Fruit fly (Drosophila melanogaster): ENCODE measurements around the gene Efa6.

The Efa6 gene

DNA sequence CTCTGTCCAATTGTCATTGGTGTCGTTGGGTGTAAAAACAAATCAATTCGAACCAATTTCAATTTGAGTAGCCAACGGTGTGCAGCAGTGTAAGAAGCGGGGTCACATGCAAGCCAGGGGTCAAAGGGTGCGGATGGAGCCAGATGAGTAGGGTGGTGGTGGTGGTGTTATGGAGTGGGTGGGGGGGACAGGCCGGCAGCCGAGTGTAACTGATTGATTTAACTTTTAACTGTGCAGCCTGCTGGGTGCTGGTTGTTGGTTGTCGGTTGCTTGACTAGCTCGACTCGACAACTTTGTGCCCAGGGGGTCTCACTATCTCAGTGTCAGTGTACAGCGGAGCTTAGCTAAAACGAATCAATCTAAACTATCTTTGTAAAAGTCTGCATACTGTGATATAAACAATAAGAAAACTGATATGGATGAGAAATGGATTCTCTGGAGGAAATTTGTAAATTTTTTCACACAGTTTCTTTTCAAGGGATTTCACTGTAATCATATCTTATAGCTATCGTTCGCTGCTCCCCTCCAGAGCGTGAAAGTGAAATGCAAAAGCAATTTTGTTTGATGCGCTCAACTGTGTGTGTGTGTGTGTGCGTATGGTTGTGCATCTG, 9.9 kb downstream of the Efa6 start (continued):
- no peak for TF ChIP-seq usp (GFP tag; optimal IDR thresholded peaks at IDR 0.05)
- peak in 1 of 2 experiments; percentile 87 for TF ChIP-seq Hr78 (GFP tag; optimal IDR thresholded peaks at IDR 0.05)
- no peak for TF ChIP-seq CG1233 (GFP tag; optimal IDR thresholded peaks at IDR 0.05)
- no peak for TF ChIP-seq Nf-YB (GFP tag; optimal IDR thresholded peaks at IDR 0.05)
- TF ChIP-seq wdn (GFP tag; IDR thresholded peaks at IDR 0.05) = no peak
- TF ChIP-seq jing (GFP tag; optimal IDR thresholded peaks at IDR 0.05) = no peak
- TF ChIP-seq Atf-2 (GFP tag; optimal IDR thresholded peaks at IDR 0.05) = peak; percentile 61
- peak; percentile 75 for TF ChIP-seq tin (GFP tag; optimal IDR thresholded peaks at IDR 0.05)
- peak; percentile 59 for TF ChIP-seq CG4730 (GFP tag; IDR thresholded peaks at IDR 0.05)
- TF ChIP-seq Ptx1 (GFP tag; IDR thresholded peaks at IDR 0.05) = peak; percentile 82
- peak; percentile 62 for TF ChIP-seq CG6813 (GFP tag; optimal IDR thresholded peaks at IDR 0.05)
- no peak for TF ChIP-seq zfh2 (GFP tag; optimal IDR thresholded peaks at IDR 0.05)
- no peak for TF ChIP-seq Neu2 (GFP tag; optimal IDR thresholded peaks at IDR 0.05; ENCODE audit: borderline replicate concordance)
- TF ChIP-seq Gug (GFP tag; IDR thresholded peaks at IDR 0.05) = peak; percentile 65; the same call in 3 of the 4 replicates
- TF ChIP-seq fd64A (GFP tag; optimal IDR thresholded peaks at IDR 0.05) = peak; percentile 28
- TF ChIP-seq schlank (tag; optimal IDR thresholded peaks at IDR 0.05) = no peak
- no peak for TF ChIP-seq vfl (GFP tag; optimal IDR thresholded peaks at IDR 0.05)
- TF ChIP-seq ranshi (GFP tag; IDR thresholded peaks at IDR 0.05) = peak; percentile 83
- TF ChIP-seq CG8765 (GFP tag; IDR thresholded peaks at IDR 0.05) = no peak
- TF ChIP-seq CG9215 (GFP tag; IDR thresholded peaks at IDR 0.05) = peak; percentile 60
- TF ChIP-seq CG13296 (GFP tag; optimal IDR thresholded peaks at IDR 0.05) = no peak
- peak; percentile 13 for TF ChIP-seq Bdp1 (GFP tag; optimal IDR thresholded peaks at IDR 0.05)
- no peak for TF ChIP-seq pita (GFP tag; optimal IDR thresholded peaks at IDR 0.05)
- TF ChIP-seq toy (GFP tag; IDR thresholded peaks at IDR 0.05) = no peak
- TF ChIP-seq mirr (GFP tag; optimal IDR thresholded peaks at IDR 0.05) = no peak
- TF ChIP-seq PHDP (tag; optimal IDR thresholded peaks at IDR 0.05) = no peak
- peak; percentile 60; the same call in 2 of the 3 replicates for TF ChIP-seq jigr1 (GFP tag; IDR thresholded peaks at IDR 0.05)
- peak; percentile 29 for TF ChIP-seq Sry-δ (GFP tag; optimal IDR thresholded peaks at IDR 0.05)
- TF ChIP-seq corto (GFP tag; optimal IDR thresholded peaks at IDR 0.05) = no peak
- TF ChIP-seq psq (GFP tag; optimal IDR thresholded peaks at IDR 0.05) = no peak
- TF ChIP-seq Deaf1 (tag; optimal IDR thresholded peaks at IDR 0.05) = no peak
- peak; percentile 79 for TF ChIP-seq Ada2b (GFP tag; IDR thresholded peaks at IDR 0.05)
- peak; percentile 57; the same call in 2 of the 3 replicates for TF ChIP-seq CG14050 (GFP tag; IDR thresholded peaks at IDR 0.05)
- peak; percentile 85 for TF ChIP-seq Ets65A (GFP tag)
- TF ChIP-seq lmd (GFP tag; IDR thresholded peaks at IDR 0.05) = peak; percentile 82
- peak; percentile 71 for TF ChIP-seq dmrt11E (tag; optimal IDR thresholded peaks at IDR 0.05)
- TF ChIP-seq Hr3 (GFP tag; optimal IDR thresholded peaks at IDR 0.05) = peak; percentile 52
- TF ChIP-seq Max (GFP tag; optimal IDR thresholded peaks at IDR 0.05) = no peak
- peak; percentile 47 for TF ChIP-seq CG12155 (GFP tag; optimal IDR thresholded peaks at IDR 0.05)
- 0 out of 3 replicates have a peak, but pooled peaks have one; percentile 80 for TF ChIP-seq CG2199 (GFP tag; IDR thresholded peaks at IDR 0.05)
- peak; percentile 88 for TF ChIP-seq Xrp1 (GFP tag; IDR thresholded peaks at IDR 0.05)
- TF ChIP-seq CG4328 (GFP tag; optimal IDR thresholded peaks at IDR 0.05) = no peak
- TF ChIP-seq insv (GFP tag; optimal IDR thresholded peaks at IDR 0.05) = no peak
- TF ChIP-seq pum (GFP tag; optimal IDR thresholded peaks at IDR 0.05) = peak; percentile 75
- TF ChIP-seq CG11696 (GFP tag; IDR thresholded peaks at IDR 0.05) = peak; percentile 35; the same call in 1 of the 2 replicates
- no peak for TF ChIP-seq tap (tag; optimal IDR thresholded peaks at IDR 0.05)
- peak; percentile 71 for TF ChIP-seq slbo (GFP tag; IDR thresholded peaks at IDR 0.05)
- TF ChIP-seq salm (tag; optimal IDR thresholded peaks at IDR 0.05) = peak; percentile 69
- TF ChIP-seq CG8478 (optimal IDR thresholded peaks at IDR 0.05) = no peak
- peak; percentile 71 for TF ChIP-seq CG4707 (GFP tag; optimal IDR thresholded peaks at IDR 0.05)
- TF ChIP-seq CG8924 (tag; optimal IDR thresholded peaks at IDR 0.05) = peak; percentile 69
